Fruit fly (Drosophila melanogaster): ENCODE measurements around the gene sba.

The sba gene

dm6 chr3R:23887096-23887421 lies 35.7 kb downstream of the sba start (continued):
- TF ChIP-seq NFAT (GFP tag; IDR thresholded peaks at IDR 0.05), result peak; percentile 42; the same call in 1 of the 2 replicates
- peak; percentile 96 for TF ChIP-seq CG2202 (tag; optimal IDR thresholded peaks at IDR 0.05)
- peak; percentile 92 for TF ChIP-seq so (GFP tag; IDR thresholded peaks at IDR 0.05)
- TF ChIP-seq tio (GFP tag; optimal IDR thresholded peaks at IDR 0.05), result peak; percentile 86
- TF ChIP-seq her (GFP tag; optimal IDR thresholded peaks at IDR 0.05), result no peak
- peak; percentile 76 for TF ChIP-seq wdn (GFP tag; IDR thresholded peaks at IDR 0.05)
- TF ChIP-seq unpg (GFP tag; optimal IDR thresholded peaks at IDR 0.05), result peak; percentile 95
- peak; percentile 35 for TF ChIP-seq CG6765 (GFP tag; optimal IDR thresholded peaks at IDR 0.05)
- TF ChIP-seq Kr (GFP tag; optimal IDR thresholded peaks at IDR 0.05), result no peak
- TF ChIP-seq CG2129 (GFP tag; IDR thresholded peaks at IDR 0.05; ENCODE audit: partially characterized antibody), result no peak
- peak; percentile 86 for TF ChIP-seq CG18764 (GFP tag; optimal IDR thresholded peaks at IDR 0.05)
- TF ChIP-seq gce (GFP tag; IDR thresholded peaks at IDR 0.05), result peak; percentile 78
- peak; percentile 78 for TF ChIP-seq fd64A (GFP tag; optimal IDR thresholded peaks at IDR 0.05)
- TF ChIP-seq YL-1 (GFP tag; optimal IDR thresholded peaks at IDR 0.05), result peak; percentile 72
- TF ChIP-seq CG12744 (GFP tag; optimal IDR thresholded peaks at IDR 0.05), result no peak
- TF ChIP-seq sr (GFP tag; IDR thresholded peaks at IDR 0.05), result peak; percentile 46; the same call in 2 of the 3 replicates
- TF ChIP-seq tup (GFP tag; optimal IDR thresholded peaks at IDR 0.05), result peak; percentile 69
- peak; percentile 22 for TF ChIP-seq sug (tag; optimal IDR thresholded peaks at IDR 0.05)
- TF ChIP-seq pnt (GFP tag; optimal IDR thresholded peaks at IDR 0.05), result peak; percentile 54
- peak; percentile 94 for TF ChIP-seq ttk (GFP tag; IDR thresholded peaks at IDR 0.05)
- TF ChIP-seq TFAM (GFP tag; optimal IDR thresholded peaks at IDR 0.05), result peak; percentile 76
- TF ChIP-seq Oli (tag; optimal IDR thresholded peaks at IDR 0.05), result peak; percentile 93
- peak; percentile 82 for TF ChIP-seq CG8281 (tag; optimal IDR thresholded peaks at IDR 0.05)
- 0 out of 2 replicates have a peak, but pooled peaks have one; percentile 14 for TF ChIP-seq Oaz (GFP tag; IDR thresholded peaks at IDR 0.05)
- peak; percentile 79 for TF ChIP-seq CG1603 (tag; optimal IDR thresholded peaks at IDR 0.05)
- peak; percentile 98 for TF ChIP-seq CG15696 (tag; optimal IDR thresholded peaks at IDR 0.05)
- TF ChIP-seq hth (optimal IDR thresholded peaks at IDR 0.05), result no peak
- TF ChIP-seq Tbp (GFP tag; optimal IDR thresholded peaks at IDR 0.05), result no peak
- TF ChIP-seq CG34224 (GFP tag; IDR thresholded peaks at IDR 0.05; ENCODE audit: partially characterized antibody), result no peak
- peak; percentile 94 for TF ChIP-seq HLH3B (GFP tag; IDR thresholded peaks at IDR 0.05)
- TF ChIP-seq CG10274 (GFP tag; optimal IDR thresholded peaks at IDR 0.05), result peak; percentile 50
- TF ChIP-seq sens (GFP tag), result peak; percentile 96
- peak; percentile 58 for TF ChIP-seq CG15514 (GFP tag; optimal IDR thresholded peaks at IDR 0.05)
- TF ChIP-seq bigmax (GFP tag; optimal IDR thresholded peaks at IDR 0.05), result no peak
- TF ChIP-seq CG15011 (GFP tag; optimal IDR thresholded peaks at IDR 0.05), result peak; percentile 77
- TF ChIP-seq sd (tag; optimal IDR thresholded peaks at IDR 0.05), result peak; percentile 65
- TF ChIP-seq Hr78 (GFP tag; optimal IDR thresholded peaks at IDR 0.05), result peak in 1 of 2 experiments; percentile 86
- TF ChIP-seq CG5245 (GFP tag; optimal IDR thresholded peaks at IDR 0.05), result peak; percentile 88
- TF ChIP-seq ro (GFP tag; IDR thresholded peaks at IDR 0.05), result peak; percentile 83
- TF ChIP-seq CG10431 (GFP tag; optimal IDR thresholded peaks at IDR 0.05), result peak; percentile 88
- peak in 1 of 2 experiments; percentile 94 for TF ChIP-seq Eip74EF (GFP tag; optimal IDR thresholded peaks at IDR 0.05)
- peak; percentile 93 for TF ChIP-seq Abd-B (GFP tag; optimal IDR thresholded peaks at IDR 0.05)
- TF ChIP-seq Sin3A (optimal IDR thresholded peaks at IDR 0.05), result no peak
- no peak for TF ChIP-seq pfk (GFP tag; optimal IDR thresholded peaks at IDR 0.05)
- TF ChIP-seq Dip2 (GFP tag; IDR thresholded peaks at IDR 0.05), result no peak
- TF ChIP-seq Stat92E (GFP tag; optimal IDR thresholded peaks at IDR 0.05), result peak in 1 of 3 experiments; percentile 93
- TF ChIP-seq CG15479 (GFP tag; optimal IDR thresholded peaks at IDR 0.05), result no peak
- peak; percentile 95 for TF ChIP-seq CG13424 (tag; optimal IDR thresholded peaks at IDR 0.05)
- peak; percentile 84 for TF ChIP-seq psq (GFP tag; optimal IDR thresholded peaks at IDR 0.05)
- TF ChIP-seq vvl (GFP tag; IDR thresholded peaks at IDR 0.05), result peak; percentile 97
- TF ChIP-seq CG1024 (GFP tag; IDR thresholded peaks at IDR 0.05), result peak; percentile 92

All from whole organism, embryonic.